Worm (Caenorhabditis elegans) whole organism, young adult: ENCODE measurements around the gene C38C6.3.

Source experiments
- C06A6.2 ChIP-seq: fragments of 200-800 bp; sonication (Bioruptor generic); conservative IDR thresholded peaks from 2 replicates; pipeline ENCODE4 v1.3.6; 2022; ENCODE audit warnings: missing genetic modification characterization, missing compliant biosample characterization
- F22D6.2 ChIP-seq: sonication (generic microtip); optimal IDR thresholded peaks from 2 replicates; lab custom pipeline; 2016; ENCODE audit warnings: mild to moderate bottlenecking, missing genetic modification characterization, missing compliant biosample characterization
- F23B12.7 ChIP-seq: sonication (generic microtip); optimal IDR thresholded peaks from 2 replicates; lab custom pipeline; 2017; ENCODE audit warnings: missing genetic modification characterization, mild to moderate bottlenecking, missing compliant biosample characterization, antibody characterized with exemption, moderate library complexity; ENCODE audit not compliant: insufficient read depth
- F33H1.4 ChIP-seq: fragments of 200-800 bp; sonication (Bioruptor generic); IDR thresholded peaks from 2 replicates; pipeline ENCODE4 v1.3.6; 2022; ENCODE audit warnings: missing genetic modification reagents, missing genetic modification characterization, missing compliant biosample characterization
- F37B4.10 ChIP-seq: fragments of 200-800 bp; sonication (Bioruptor generic); IDR thresholded peaks from 2 replicates; pipeline ENCODE4 v1.3.6; 2022; ENCODE audit warnings: missing genetic modification characterization, missing compliant biosample characterization
- F49E8.2 ChIP-seq: sonication (generic microtip); optimal IDR thresholded peaks from 3 replicates; lab custom pipeline; 2017; ENCODE audit warnings: missing genetic modification characterization, mild to moderate bottlenecking, missing compliant biosample characterization, antibody characterized with exemption, moderate library complexity; ENCODE audit not compliant: insufficient read depth
- K12H6.12 ChIP-seq: fragments of 200-800 bp; sonication (Bioruptor generic); optimal IDR thresholded peaks from 2 replicates; lab custom pipeline; 2018; ENCODE audit warnings: mild to moderate bottlenecking, missing genetic modification characterization, missing compliant biosample characterization
- Y67H2A.10 ChIP-seq: fragments of 200-800 bp; sonication (Bioruptor generic); conservative IDR thresholded peaks from 2 replicates; pipeline ENCODE4 v1.3.6; 2022; ENCODE audit warnings: missing genetic modification reagents, missing genetic modification characterization, missing compliant biosample characterization
- Y79H2A.3 ChIP-seq: fragments of 200-800 bp; sonication (Bioruptor generic); conservative IDR thresholded peaks from 2 replicates; pipeline ENCODE4 v1.3.6; 2022; ENCODE audit warnings: missing genetic modification reagents, missing genetic modification characterization, missing compliant biosample characterization
- Y95B8A.8 ChIP-seq: fragments of 200-800 bp; sonication (Bioruptor generic); IDR thresholded peaks from 2 replicates; pipeline ENCODE4 v1.3.6; 2022; ENCODE audit warnings: missing genetic modification reagents, missing genetic modification characterization, missing compliant biosample characterization
- ZK185.1 ChIP-seq: sonication (generic microtip); optimal IDR thresholded peaks from 2 replicates; lab custom pipeline; 2016; ENCODE audit warnings: mild to moderate bottlenecking, missing genetic modification characterization, missing compliant biosample characterization; ENCODE audit not compliant: poor library complexity, severe bottlenecking
- akir-1 ChIP-seq: fragments of 200-800 bp; sonication (Bioruptor generic); optimal IDR thresholded peaks from 2 replicates; lab custom pipeline; 2018; ENCODE audit warnings: mild to moderate bottlenecking, missing genetic modification characterization, moderate library complexity, missing compliant biosample characterization
- ama-1 ChIP-seq, 3 experiments: fragments of 150-350 bp in 1 of 3; sonication (generic microtip) in 2 of 3; optimal IDR thresholded peaks; 2 replicates each; lab custom pipeline; 2014 to 2018; ENCODE audit warnings: missing biosample characterization in 2 of 3, missing genetic modification characterization in 2 of 3, missing genetic modification reagents in 2 of 3
- atf-7 ChIP-seq: sonication (generic microtip); optimal IDR thresholded peaks from 2 replicates; lab custom pipeline; 2017; ENCODE audit warnings: mild to moderate bottlenecking, missing genetic modification characterization, missing compliant biosample characterization
- bed-2 ChIP-seq: fragments of 200-800 bp; sonication (Bioruptor generic); IDR thresholded peaks from 2 replicates; pipeline ENCODE4 v1.3.6; 2022; ENCODE audit warnings: missing genetic modification reagents, missing genetic modification characterization, missing compliant biosample characterization
- ccch-3 ChIP-seq: fragments of 200-800 bp; sonication (Bioruptor generic); optimal IDR thresholded peaks from 2 replicates; lab custom pipeline; 2018; ENCODE audit warnings: mild to moderate bottlenecking, missing genetic modification characterization, missing compliant biosample characterization
- cebp-1 ChIP-seq, 2 experiments: fragments of 200-800 bp in 1 of 2; sonication (Bioruptor generic) in 1 of 2; sonication (generic microtip) in 1 of 2; IDR thresholded peaks in 1 of 2; optimal IDR thresholded peaks in 1 of 2; 2 replicates each; pipeline versions ENCODE4 v1.3.6 to Lab custom; 2017 to 2022; ENCODE audit warnings: missing compliant biosample characterization in 2 of 2, missing genetic modification characterization in 2 of 2, mild to moderate bottlenecking in 1 of 2, missing genetic modification reagents in 1 of 2, moderate library complexity in 1 of 2
- ceh-100 ChIP-seq: fragments of 200-800 bp; sonication (Bioruptor generic); IDR thresholded peaks from 2 replicates; pipeline ENCODE4 v1.3.6; 2022; ENCODE audit warnings: missing genetic modification reagents, missing genetic modification characterization, missing compliant biosample characterization
- ceh-58 ChIP-seq: fragments of 200-800 bp; sonication (Bioruptor generic); IDR thresholded peaks from 2 replicates; pipeline ENCODE4 v1.3.6; 2022; ENCODE audit warnings: missing genetic modification characterization, missing compliant biosample characterization
- chd-7 ChIP-seq: sonication (generic microtip); optimal IDR thresholded peaks from 2 replicates; lab custom pipeline; 2016; ENCODE audit warnings: mild to moderate bottlenecking, missing genetic modification characterization, moderate library complexity, missing compliant biosample characterization
- die-1 ChIP-seq: sonication (generic microtip); optimal IDR thresholded peaks from 2 replicates; lab custom pipeline; 2016; ENCODE audit warnings: missing genotype, mild to moderate bottlenecking, missing genetic modification characterization, missing compliant biosample characterization
- dpl-1 ChIP-seq: fragments of 150-350 bp; optimal IDR thresholded peaks from 2 replicates; lab custom pipeline; 2014; ENCODE audit warnings: missing biosample characterization, missing genetic modification reagents, missing genetic modification characterization
- egl-44 ChIP-seq: fragments of 200-800 bp; sonication (Bioruptor generic); IDR thresholded peaks from 2 replicates; pipeline ENCODE4 v1.3.6; 2022; ENCODE audit warnings: missing genetic modification reagents, missing genetic modification characterization, missing compliant biosample characterization
- ets-4 ChIP-seq: fragments of 200-800 bp; sonication (Bioruptor generic); optimal IDR thresholded peaks from 2 replicates; lab custom pipeline; 2018; ENCODE audit warnings: mild to moderate bottlenecking, missing genetic modification characterization, missing compliant biosample characterization
- gei-17 ChIP-seq: fragments of 200-800 bp; sonication (Bioruptor generic); optimal IDR thresholded peaks from 2 replicates; lab custom pipeline; 2018; ENCODE audit warnings: mild to moderate bottlenecking, missing genetic modification characterization, missing compliant biosample characterization
- hlh-12 ChIP-seq: sonication (generic microtip); optimal IDR thresholded peaks from 2 replicates; lab custom pipeline; 2016; ENCODE audit warnings: missing genetic modification characterization, missing compliant biosample characterization
- hmg-1.2 ChIP-seq: fragments of 200-800 bp; sonication (Bioruptor generic); IDR thresholded peaks from 2 replicates; pipeline ENCODE4 v1.3.6; 2022; ENCODE audit warnings: missing genetic modification reagents, missing genetic modification characterization, missing compliant biosample characterization
- lin-35 ChIP-seq, 3 experiments: fragments of 150-350 bp in 2 of 3; sonication (generic microtip) in 1 of 3; optimal IDR thresholded peaks; 2 replicates each; lab custom pipeline; 2014 to 2018; ENCODE audit warnings: missing biosample characterization in 3 of 3, missing genetic modification characterization in 3 of 3, missing genetic modification reagents in 3 of 3
- lsl-1 ChIP-seq: fragments of 200-800 bp; sonication (Bioruptor generic); optimal IDR thresholded peaks from 2 replicates; lab custom pipeline; 2018; ENCODE audit warnings: mild to moderate bottlenecking, missing genetic modification characterization, moderate library complexity, missing compliant biosample characterization
- mes-4 ChIP-seq: sonication (generic microtip); optimal IDR thresholded peaks from 2 replicates; lab custom pipeline; 2016; ENCODE audit warnings: missing genotype, missing genetic modification characterization, missing compliant biosample characterization
- mxl-1 ChIP-seq: sonication (generic microtip); optimal IDR thresholded peaks from 2 replicates; lab custom pipeline; 2016; ENCODE audit warnings: missing genetic modification characterization, missing compliant biosample characterization
- nhr-27 ChIP-seq: fragments of 200-800 bp; sonication (Bioruptor generic); optimal IDR thresholded peaks from 2 replicates; lab custom pipeline; 2018; ENCODE audit warnings: mild to moderate bottlenecking, missing genetic modification characterization, moderate library complexity, missing compliant biosample characterization
- nhr-80 ChIP-seq: sonication (generic microtip); optimal IDR thresholded peaks from 2 replicates; lab custom pipeline; 2016; ENCODE audit warnings: missing genetic modification characterization, missing compliant biosample characterization
- pbrm-1 ChIP-seq: fragments of 200-800 bp; sonication (Bioruptor generic); IDR thresholded peaks from 2 replicates; pipeline ENCODE4 v1.3.6; 2022; ENCODE audit warnings: missing genetic modification reagents, missing genetic modification characterization, missing compliant biosample characterization
- rec-8 ChIP-seq, 2 experiments: sonication (generic microtip); optimal IDR thresholded peaks; 2 replicates each; lab custom pipeline; 2016; ENCODE audit warnings: mild to moderate bottlenecking in 2 of 2, missing genetic modification characterization in 2 of 2, missing genetic modification reagents in 2 of 2, missing genotype in 2 of 2, missing biosample characterization in 1 of 2, missing compliant biosample characterization in 1 of 2, moderate library complexity in 1 of 2
- repo-1 ChIP-seq: sonication (generic microtip); optimal IDR thresholded peaks from 2 replicates; lab custom pipeline; 2017; ENCODE audit warnings: mild to moderate bottlenecking, missing genetic modification characterization, missing compliant biosample characterization
- sea-2 ChIP-seq: fragments of 200-800 bp; sonication (Bioruptor generic); IDR thresholded peaks from 2 replicates; pipeline ENCODE4 v1.3.6; 2022; ENCODE audit warnings: missing genetic modification characterization, missing compliant biosample characterization
- snpc-1.1 ChIP-seq: sonication (generic microtip); optimal IDR thresholded peaks from 2 replicates; lab custom pipeline; 2017; ENCODE audit warnings: missing genetic modification characterization, mild to moderate bottlenecking, missing compliant biosample characterization, antibody characterized with exemption, moderate library complexity, missing genotype, missing genetic modification reagents; ENCODE audit not compliant: insufficient read depth
- tlf-1 ChIP-seq: fragments of 200-800 bp; sonication (Bioruptor generic); optimal IDR thresholded peaks from 2 replicates; lab custom pipeline; 2018; ENCODE audit warnings: mild to moderate bottlenecking, missing genetic modification characterization, missing compliant biosample characterization
- unc-130 ChIP-seq: sonication (generic microtip); optimal IDR thresholded peaks from 2 replicates; lab custom pipeline; 2016; ENCODE audit warnings: missing genetic modification reagents, missing genetic modification characterization, missing compliant biosample characterization
- ztf-22 ChIP-seq: fragments of 200-800 bp; sonication (Bioruptor generic); optimal IDR thresholded peaks from 2 replicates; lab custom pipeline; 2018; ENCODE audit warnings: mild to moderate bottlenecking, missing genetic modification characterization, moderate library complexity, missing compliant biosample characterization
- ztf-28 ChIP-seq: fragments of 200-800 bp; sonication (Bioruptor generic); IDR thresholded peaks from 2 replicates; pipeline ENCODE4 v1.3.6; 2022; ENCODE audit warnings: missing genetic modification reagents, missing genetic modification characterization, missing compliant biosample characterization
- ztf-3 ChIP-seq: fragments of 200-800 bp; sonication (Bioruptor generic); optimal IDR thresholded peaks from 2 replicates; lab custom pipeline; 2018; ENCODE audit warnings: mild to moderate bottlenecking, missing genetic modification characterization, missing compliant biosample characterization

C38C6.3 gene

DNA sequence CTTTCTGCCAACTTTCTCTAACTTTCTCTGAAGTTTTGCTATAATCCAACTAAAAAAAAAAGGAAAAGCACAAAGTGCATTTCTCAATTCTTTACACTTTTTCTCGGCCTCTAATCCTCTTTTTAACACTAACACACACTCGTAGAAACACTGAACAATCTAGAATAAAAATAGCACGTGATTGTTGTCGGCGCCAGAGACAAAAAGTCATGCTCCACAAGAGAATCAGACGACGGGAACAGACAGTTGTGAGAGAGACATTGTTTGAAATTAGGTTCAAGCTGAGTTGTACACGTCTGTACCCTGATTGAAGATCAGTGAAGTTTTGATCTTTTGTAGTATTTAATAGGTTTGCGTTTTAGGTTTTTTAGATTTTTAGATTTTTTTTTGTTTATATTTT lies 34.6 kb upstream of the C38C6.3 start (continued):
- TF ChIP-seq ceh-58 (GFP tag; lab: Robert Waterston, UW) = no peak
- TF ChIP-seq egl-44 (GFP tag; lab: Robert Waterston, UW) = no peak
- no peak for TF ChIP-seq nhr-27 (tag; lab: Kevin White, UChicago)
- TF ChIP-seq tlf-1 (GFP tag; lab: Kevin White, UChicago) = peak; percentile 29
- TF ChIP-seq cebp-1 (GFP tag; IDR thresholded peaks at IDR 0.05; lab: Robert Waterston, UW) = no peak
- peak; percentile 63 for TF ChIP-seq cebp-1 (tag; optimal IDR thresholded peaks at IDR 0.05; lab: Kevin White, UChicago)
- no peak for TF ChIP-seq lsl-1
- no peak for TF ChIP-seq ztf-22 (GFP tag; lab: Kevin White, UChicago)
- no peak for TF ChIP-seq akir-1 (GFP tag; lab: Kevin White, UChicago)
- TF ChIP-seq atf-7 = peak; percentile 66
- TF ChIP-seq ztf-28 (GFP tag; lab: Robert Waterston, UW) = no peak
- TF ChIP-seq Y95B8A.8 (GFP tag; lab: Robert Waterston, UW) = no peak
- peak; percentile 6 for TF ChIP-seq F23B12.7
- no peak for TF ChIP-seq die-1
- TF ChIP-seq ZK185.1 = peak; percentile 28
- TF ChIP-seq F33H1.4 (GFP tag; lab: Robert Waterston, UW) = no peak
- no peak for TF ChIP-seq Y67H2A.10 (GFP tag; lab: Robert Waterston, UW)
- no peak for TF ChIP-seq F49E8.2 (tag; lab: Kevin White, UChicago)
- no peak for TF ChIP-seq sea-2
- TF ChIP-seq mes-4 (tag; lab: Kevin White, UChicago) = no peak
- no peak for TF ChIP-seq gei-17 (GFP tag; lab: Kevin White, UChicago)
- no peak for TF ChIP-seq rec-8 (tag; optimal IDR thresholded peaks at IDR 0.05; lab: Kevin White, UChicago)
- no peak for TF ChIP-seq bed-2 (GFP tag; lab: Robert Waterston, UW)
- TF ChIP-seq hlh-12 (tag; lab: Kevin White, UChicago) = no peak
- no peak for TF ChIP-seq F22D6.2 (tag; lab: Kevin White, UChicago)
- TF ChIP-seq unc-130 (GFP tag; lab: Kevin White, UChicago) = no peak
- no peak for TF ChIP-seq lin-35 (GFP tag; optimal IDR thresholded peaks at IDR 0.05; lab: Kevin White, UChicago)
- no peak for TF ChIP-seq F37B4.10
- TF ChIP-seq mxl-1 = no peak
- no peak for TF ChIP-seq C06A6.2 (GFP tag; lab: Robert Waterston, UW)
- no peak for TF ChIP-seq snpc-1.1 (tag; lab: Kevin White, UChicago)
- peak; percentile 16; the same call in 1 of the 2 replicates for TF ChIP-seq hmg-1.2 (GFP tag; lab: Robert Waterston, UW)
- no peak for TF ChIP-seq repo-1

DNA sequence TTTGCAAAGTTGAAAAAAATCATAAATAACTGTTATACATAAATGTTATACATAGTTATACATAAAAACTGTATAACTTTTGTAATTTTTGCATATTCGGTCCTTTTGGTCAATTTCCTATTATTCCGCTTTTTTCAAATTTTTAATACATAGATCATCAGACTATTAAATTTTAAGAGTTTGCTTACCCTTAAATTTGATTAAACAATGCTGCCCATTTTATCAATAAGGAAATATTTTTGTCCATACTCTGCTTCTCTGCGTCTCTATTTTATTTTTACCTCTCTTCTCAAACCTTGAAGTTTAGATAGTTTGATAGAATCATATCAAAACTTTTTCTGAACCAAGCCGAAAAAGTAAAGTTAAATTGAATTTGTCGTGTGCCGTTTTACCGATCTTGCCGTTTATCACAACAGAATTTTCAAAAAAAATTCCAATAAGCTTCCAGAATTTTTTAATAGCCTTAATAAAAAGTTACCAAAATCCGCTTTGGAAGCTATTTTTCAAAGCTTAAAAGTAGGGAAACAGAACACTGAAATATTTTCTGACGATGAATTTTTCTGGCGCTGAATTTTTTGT lies 33.5 kb upstream of the C38C6.3 start:
- TF ChIP-seq hmg-1.2 (GFP tag; lab: Robert Waterston, UW) = peak; percentile 20; the same call in 1 of the 2 replicates
- TF ChIP-seq Y67H2A.10 (GFP tag; lab: Robert Waterston, UW) = no peak
- TF ChIP-seq ama-1 (optimal IDR thresholded peaks at IDR 0.05; lab: Kevin White, UChicago) = peak; percentile 72
- no peak for TF ChIP-seq ama-1 (GFP tag; optimal IDR thresholded peaks at IDR 0.05; lab: Kevin White, UChicago)

DNA sequence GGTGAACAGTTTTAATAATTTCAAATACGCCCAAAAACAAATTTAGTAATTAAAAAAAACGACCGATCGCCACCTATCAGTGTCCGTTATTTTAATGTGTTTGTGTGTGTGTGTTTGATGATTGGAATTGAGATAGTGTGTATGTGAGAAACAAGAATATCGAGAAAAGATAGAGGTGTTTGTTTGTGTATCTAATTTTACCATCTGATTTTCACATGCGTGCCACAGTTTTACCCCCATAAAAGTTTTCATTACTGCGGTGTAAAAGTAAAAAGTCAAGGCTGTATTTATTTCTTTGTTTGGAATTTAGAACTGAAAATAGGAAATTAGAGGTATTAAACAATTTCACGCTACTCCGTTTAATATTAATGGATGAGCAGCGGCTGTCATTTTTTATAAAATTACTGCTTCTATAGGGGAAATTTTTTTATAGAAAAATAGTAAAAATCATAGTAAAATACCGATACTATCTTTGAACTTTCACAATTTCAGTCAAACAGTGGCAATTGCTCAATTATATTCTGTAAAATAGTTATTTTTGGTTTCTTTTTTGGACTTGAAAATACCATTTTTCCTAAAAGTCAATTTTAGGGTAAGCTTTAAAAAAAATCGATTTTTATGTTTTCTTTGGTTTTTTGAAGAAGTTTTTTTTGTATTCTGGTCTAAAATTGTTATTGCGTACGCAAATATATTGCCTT lies 32.8 kb upstream of the C38C6.3 start:
- TF ChIP-seq pbrm-1 (GFP tag; lab: Robert Waterston, UW) (0 out of 2 replicates have a peak, but pooled peaks have one; percentile 14), nhr-80 (tag; lab: Kevin White, UChicago) (peak; percentile 16), chd-7 (peak; percentile 1), ccch-3 (no peak), K12H6.12 (tag; lab: Kevin White, UChicago) (no peak), ztf-3 (peak; percentile 32), dpl-1 (no peak), ceh-100 (GFP tag; lab: Robert Waterston, UW) (no peak), ama-1 (optimal IDR thresholded peaks at IDR 0.05; lab: Kevin White, UChicago) (peak; percentile 36), ama-1 (GFP tag; optimal IDR thresholded peaks at IDR 0.05; lab: Kevin White, UChicago) (no peak), ets-4 (GFP tag; lab: Kevin White, UChicago) (no peak), Y79H2A.3 (GFP tag; lab: Robert Waterston, UW) (no peak)
